Worm (Caenorhabditis elegans) whole organism, L3 larva: ENCODE measurements around the gene nono-1.

Source experiments
- R02D3.7 ChIP-seq: fragments of 150-350 bp; optimal IDR thresholded peaks from 2 replicates; lab custom pipeline; 2014; ENCODE audit warnings: missing biosample characterization, missing genetic modification characterization
- ZK546.5 ChIP-seq: sonication (generic microtip); optimal IDR thresholded peaks from 2 replicates; lab custom pipeline; 2017; ENCODE audit warnings: missing biosample characterization, missing genetic modification characterization
- aly-2 ChIP-seq: fragments of 150-350 bp; optimal IDR thresholded peaks from 2 replicates; lab custom pipeline; 2014; ENCODE audit warnings: missing biosample characterization, missing genetic modification characterization
- ama-1 ChIP-seq: fragments of 150-350 bp; optimal IDR thresholded peaks from 2 replicates; lab custom pipeline; 2018
- ceh-16 ChIP-seq: sonication (generic microtip); optimal IDR thresholded peaks from 2 replicates; lab custom pipeline; 2017; ENCODE audit warnings: missing biosample characterization, missing genetic modification characterization
- egl-5 ChIP-seq: fragments of 150-350 bp; optimal IDR thresholded peaks from 2 replicates; lab custom pipeline; 2017; ENCODE audit warnings: missing biosample characterization, missing genetic modification reagents, missing genetic modification characterization, inconsistent platforms
- elt-1 ChIP-seq: fragments of 150-350 bp; optimal IDR thresholded peaks from 2 replicates; lab custom pipeline; 2014; ENCODE audit warnings: missing biosample characterization, missing genetic modification characterization
- elt-2 ChIP-seq: sonication (generic microtip); optimal IDR thresholded peaks from 2 replicates; lab custom pipeline; 2016; ENCODE audit warnings: missing genetic modification reagents, mild to moderate bottlenecking, missing genetic modification characterization, missing compliant biosample characterization
- elt-3 ChIP-seq, 3 experiments: fragments of 150-350 bp in 1 of 3; sonication (generic microtip) in 2 of 3; optimal IDR thresholded peaks; 2 replicates in 2 of 3; 4 replicates in 1 of 3; lab custom pipeline; 2014 to 2017; ENCODE audit warnings: missing biosample characterization in 3 of 3, missing genetic modification characterization in 3 of 3
- fkh-10 ChIP-seq: sonication (generic microtip); optimal IDR thresholded peaks from 2 replicates; lab custom pipeline; 2017; ENCODE audit warnings: missing biosample characterization, missing genetic modification reagents, missing genetic modification characterization
- fkh-2 ChIP-seq: fragments of 150-350 bp; optimal IDR thresholded peaks from 2 replicates; lab custom pipeline; 2014; ENCODE audit warnings: missing biosample characterization, missing genetic modification reagents, missing genetic modification characterization
- fos-1 ChIP-seq: fragments of 150-350 bp; optimal IDR thresholded peaks from 2 replicates; lab custom pipeline; 2014; ENCODE audit warnings: missing biosample characterization, missing genetic modification characterization
- hmg-11 ChIP-seq: sonication (generic microtip); optimal IDR thresholded peaks from 2 replicates; lab custom pipeline; 2016; ENCODE audit warnings: missing genetic modification characterization, missing compliant biosample characterization
- jun-1 ChIP-seq: fragments of 150-350 bp; optimal IDR thresholded peaks from 2 replicates; lab custom pipeline; 2014; ENCODE audit warnings: missing biosample characterization, missing genetic modification reagents, missing genetic modification characterization
- lin-15B ChIP-seq: fragments of 150-350 bp; optimal IDR thresholded peaks from 2 replicates; lab custom pipeline; 2014; ENCODE audit warnings: missing biosample characterization, missing genetic modification characterization
- lin-39 ChIP-seq: fragments of 150-350 bp; optimal IDR thresholded peaks from 2 replicates; lab custom pipeline; 2018; ENCODE audit warnings: missing biosample characterization, missing genetic modification reagents, missing genetic modification characterization
- lsy-12 ChIP-seq: sonication (generic microtip); optimal IDR thresholded peaks from 2 replicates; lab custom pipeline; 2016; ENCODE audit warnings: mild to moderate bottlenecking, missing genetic modification characterization, missing compliant biosample characterization
- mml-1 ChIP-seq: fragments of 150-350 bp; sonication (generic microtip); optimal IDR thresholded peaks from 3 replicates; lab custom pipeline; 2014; ENCODE audit warnings: missing biosample characterization, missing genetic modification characterization
- nfya-1 ChIP-seq: sonication (generic microtip); optimal IDR thresholded peaks from 2 replicates; lab custom pipeline; 2017; ENCODE audit warnings: missing genetic modification characterization, mild to moderate bottlenecking, missing compliant biosample characterization, antibody characterized with exemption, moderate library complexity; ENCODE audit not compliant: insufficient read depth
- nhr-11 ChIP-seq: fragments of 150-350 bp; optimal IDR thresholded peaks from 2 replicates; lab custom pipeline; 2014; ENCODE audit warnings: missing biosample characterization, missing genetic modification characterization
- nhr-12 ChIP-seq: fragments of 150-350 bp; optimal IDR thresholded peaks from 2 replicates; lab custom pipeline; 2014; ENCODE audit warnings: missing biosample characterization, missing genetic modification characterization
- nhr-23 ChIP-seq: fragments of 150-350 bp; optimal IDR thresholded peaks from 2 replicates; lab custom pipeline; 2014; ENCODE audit warnings: missing biosample characterization, missing genetic modification reagents, missing genetic modification characterization
- nhr-237 ChIP-seq: fragments of 150-350 bp; optimal IDR thresholded peaks from 2 replicates; lab custom pipeline; 2014; ENCODE audit warnings: missing biosample characterization, missing genetic modification characterization
- nhr-25 ChIP-seq: sonication (generic microtip); optimal IDR thresholded peaks from 2 replicates; lab custom pipeline; 2017; ENCODE audit warnings: missing biosample characterization, missing genetic modification characterization
- nhr-43 ChIP-seq: sonication (generic microtip); optimal IDR thresholded peaks from 2 replicates; lab custom pipeline; 2016; ENCODE audit warnings: mild to moderate bottlenecking, missing genetic modification characterization, missing compliant biosample characterization; ENCODE audit not compliant: poor library complexity, severe bottlenecking
- nhr-77 ChIP-seq: fragments of 150-350 bp; optimal IDR thresholded peaks from 2 replicates; lab custom pipeline; 2014; ENCODE audit warnings: missing biosample characterization, missing genetic modification characterization
- pha-4 ChIP-seq: fragments of 150-350 bp; optimal IDR thresholded peaks from 2 replicates; lab custom pipeline; 2014; ENCODE audit warnings: missing biosample characterization, missing genetic modification reagents, missing genetic modification characterization
- pqm-1 ChIP-seq: fragments of 150-350 bp; optimal IDR thresholded peaks from 2 replicates; lab custom pipeline; 2017; ENCODE audit warnings: missing biosample characterization, missing genetic modification characterization, inconsistent platforms
- sea-2 ChIP-seq: fragments of 150-350 bp; sonication (generic microtip); optimal IDR thresholded peaks from 4 replicates; lab custom pipeline; 2014; ENCODE audit warnings: missing biosample characterization, missing genetic modification reagents, missing genetic modification characterization
- skn-1 ChIP-seq: fragments of 150-350 bp; optimal IDR thresholded peaks from 2 replicates; lab custom pipeline; 2014; ENCODE audit warnings: missing biosample characterization, missing genetic modification characterization
- snpc-4 ChIP-seq: fragments of 150-350 bp; optimal IDR thresholded peaks from 2 replicates; lab custom pipeline; 2014; ENCODE audit warnings: missing biosample characterization, missing genetic modification characterization
- tbx-2 ChIP-seq: sonication (generic microtip); optimal IDR thresholded peaks from 2 replicates; lab custom pipeline; 2016; ENCODE audit warnings: mild to moderate bottlenecking, missing genetic modification characterization, missing compliant biosample characterization
- unc-39 ChIP-seq: sonication (generic microtip); optimal IDR thresholded peaks from 4 replicates; lab custom pipeline; 2017; ENCODE audit warnings: missing biosample characterization, missing genetic modification characterization
- unc-62 ChIP-seq: fragments of 150-350 bp; sonication (generic microtip); optimal IDR thresholded peaks from 4 replicates; lab custom pipeline; 2014; ENCODE audit warnings: missing biosample characterization, missing genetic modification reagents, missing genetic modification characterization
- zag-1 ChIP-seq: fragments of 150-350 bp; optimal IDR thresholded peaks from 2 replicates; lab custom pipeline; 2014; ENCODE audit warnings: missing biosample characterization, missing genetic modification characterization
- ztf-4 ChIP-seq: fragments of 150-350 bp; optimal IDR thresholded peaks from 2 replicates; lab custom pipeline; 2014; ENCODE audit warnings: missing biosample characterization, missing genetic modification characterization

The nono-1 gene

ce11 chrIII:5950756-5951345 lies 7.2 kb downstream of the nono-1 start (continued):
- TF ChIP-seq unc-39 (tag; lab: Kevin White, UChicago) = no peak
- no peak for TF ChIP-seq skn-1 (tag; lab: Kevin White, UChicago)
- no peak for TF ChIP-seq snpc-4
- TF ChIP-seq ztf-4 = no peak
- TF ChIP-seq unc-62 (GFP tag; lab: Kevin White, UChicago) = no peak
- no peak for TF ChIP-seq lin-15B (tag; lab: Kevin White, UChicago)
- TF ChIP-seq nfya-1 (tag; lab: Kevin White, UChicago) = peak; percentile 5
- TF ChIP-seq nhr-11 (tag; lab: Kevin White, UChicago) = no peak
- no peak for TF ChIP-seq nhr-12 (tag; lab: Kevin White, UChicago)
- no peak for TF ChIP-seq R02D3.7 (tag; lab: Kevin White, UChicago)
- no peak for TF ChIP-seq lsy-12
- TF ChIP-seq elt-3 (tag; optimal IDR thresholded peaks at IDR 0.05; lab: Kevin White, UChicago) = no peak
- TF ChIP-seq mml-1 = no peak
- no peak for TF ChIP-seq elt-1 (tag; lab: Kevin White, UChicago)

- TF ChIP-seq jun-1 (no peak), nhr-237 (tag; lab: Kevin White, UChicago) (no peak), nfya-1 (tag; lab: Kevin White, UChicago) (peak; percentile 67), fkh-10 (GFP tag; lab: Kevin White, UChicago) (peak; percentile 49), hmg-11 (tag; lab: Kevin White, UChicago) (peak; percentile 21), lin-39 (tag; lab: Kevin White, UChicago) (peak; percentile 54), snpc-4 (peak; percentile 15), nhr-23 (tag; lab: Kevin White, UChicago) (no peak)
Measured at ce11 chrIII:5949817-5950216, 8.2 kb downstream of the nono-1 start.

ce11 chrIII:5948986-5949385 lies 9.1 kb downstream of the nono-1 start:
- TF ChIP-seq mml-1 (no peak), elt-2 (tag; lab: Kevin White, UChicago) (peak; percentile 50)

- no peak for TF ChIP-seq aly-2 (tag; lab: Kevin White, UChicago)
- TF ChIP-seq jun-1 = no peak
- TF ChIP-seq fos-1 (tag; lab: Kevin White, UChicago) = no peak
- no peak for TF ChIP-seq sea-2 (GFP tag; lab: Kevin White, UChicago)
- no peak for TF ChIP-seq ZK546.5
- no peak for TF ChIP-seq ceh-16 (tag; lab: Kevin White, UChicago)
- peak; percentile 22 for TF ChIP-seq elt-2 (tag; lab: Kevin White, UChicago)
- peak; percentile 70 for TF ChIP-seq pha-4 (tag; lab: Kevin White, UChicago)
- peak; percentile 25 for TF ChIP-seq nhr-25 (tag; lab: Kevin White, UChicago)
- peak; percentile 8 for TF ChIP-seq nhr-23 (tag; lab: Kevin White, UChicago)
- no peak for TF ChIP-seq nhr-77 (tag; lab: Kevin White, UChicago)
- no peak for TF ChIP-seq lin-15B (tag; lab: Kevin White, UChicago)
- TF ChIP-seq zag-1 (tag; lab: Kevin White, UChicago) = no peak
- TF ChIP-seq tbx-2 = no peak
- peak; percentile 40 for TF ChIP-seq pqm-1 (tag; lab: Kevin White, UChicago)
- TF ChIP-seq nhr-12 (tag; lab: Kevin White, UChicago) = no peak
- no peak for TF ChIP-seq fkh-10 (GFP tag; lab: Kevin White, UChicago)
- peak; percentile 22 for TF ChIP-seq nfya-1 (tag; lab: Kevin White, UChicago)
Measured at ce11 chrIII:5948162-5948933, 9.7 kb downstream of the nono-1 start, which contains the start of the genes F25B5.6 and F25B5.3. Gene F25B5.6 (minus strand): TSS chrIII:5948733. Gene F25B5.3 (plus strand): TSS chrIII:5948883.

ce11 chrIII:5945865-5946264 lies 12.2 kb downstream of the nono-1 start, which contains the start of gene F25B5.5:
Gene F25B5.5 (minus strand): TSS chrIII:5946124.
- no peak for TF ChIP-seq fkh-2 (tag; lab: Kevin White, UChicago)
- TF ChIP-seq ama-1 = peak; percentile 84
- TF ChIP-seq tbx-2 = no peak
- TF ChIP-seq egl-5 = no peak
- TF ChIP-seq nhr-43 (tag; lab: Kevin White, UChicago) = peak; percentile 1
- no peak for TF ChIP-seq nhr-237 (tag; lab: Kevin White, UChicago)
